Fruit fly (Drosophila melanogaster) whole organism, embryonic: ENCODE measurements around the gene ph-d.

ENCODE experiments used
- CG10431 ChIP-seq: fragments of 200-800 bp; sonication (Bioruptor generic); optimal IDR thresholded peaks from 3 replicates; lab custom pipeline; 2018; ENCODE audit warnings: missing biosample characterization, mild to moderate bottlenecking, missing genetic modification characterization
- CG11504 ChIP-seq: fragments of 200-800 bp; sonication (Bioruptor generic); optimal IDR thresholded peaks from 3 replicates; lab custom pipeline; 2019; ENCODE audit warnings: missing biosample characterization, mild to moderate bottlenecking, missing genetic modification characterization, moderate library complexity
- CG12391 ChIP-seq: fragments of 200-800 bp; sonication (Bioruptor generic); optimal IDR thresholded peaks from 3 replicates; lab custom pipeline; 2018; ENCODE audit warnings: missing biosample characterization, mild to moderate bottlenecking, missing genetic modification characterization, moderate library complexity
- CG12659 ChIP-seq: fragments of 200-800 bp; sonication (Bioruptor generic); optimal IDR thresholded peaks from 3 replicates; lab custom pipeline; 2017; ENCODE audit warnings: mild to moderate bottlenecking, missing biosample characterization, missing genetic modification reagents, missing genetic modification characterization
- CG13287 ChIP-seq: fragments of 200-800 bp; sonication (Bioruptor generic); IDR thresholded peaks from 2 replicates; pipeline ENCODE4 v1.3.6; 2022; ENCODE audit warnings: missing biosample characterization, missing genetic modification characterization; ENCODE audit not compliant: partially characterized antibody
- CG14014 ChIP-seq: fragments of 200-800 bp; sonication (Bioruptor generic); IDR thresholded peaks from 2 replicates; pipeline ENCODE4 v1.3.6; 2022; ENCODE audit warnings: missing biosample characterization, missing genetic modification characterization
- CG15011 ChIP-seq: fragments of 200-800 bp; sonication (Bioruptor generic); optimal IDR thresholded peaks from 3 replicates; lab custom pipeline; 2018; ENCODE audit warnings: missing biosample characterization, mild to moderate bottlenecking, missing genetic modification characterization
- CG15269 ChIP-seq: fragments of 200-800 bp; sonication (Bioruptor generic); optimal IDR thresholded peaks from 2 replicates; lab custom pipeline; 2018; ENCODE audit warnings: missing biosample characterization, mild to moderate bottlenecking, missing genetic modification characterization, moderate library complexity
- CG15514 ChIP-seq: fragments of 200-800 bp; sonication (Bioruptor generic); optimal IDR thresholded peaks from 3 replicates; lab custom pipeline; 2017; ENCODE audit warnings: missing biosample characterization, missing genetic modification characterization, mild to moderate bottlenecking, moderate library complexity, missing genetic modification reagents
- CG16813 ChIP-seq: fragments of 200-800 bp; sonication (Bioruptor generic); IDR thresholded peaks from 3 replicates; pipeline ENCODE4 v1.3.6; 2022; ENCODE audit warnings: missing biosample characterization, missing genetic modification characterization; ENCODE audit not compliant: partially characterized antibody
- CG17361 ChIP-seq: fragments of 200-800 bp; sonication (Bioruptor generic); IDR thresholded peaks from 3 replicates; pipeline ENCODE4 v1.3.6; 2022; ENCODE audit warnings: missing biosample characterization, missing genetic modification characterization
- CG18764 ChIP-seq: fragments of 200-800 bp; sonication (Bioruptor generic); optimal IDR thresholded peaks from 3 replicates; lab custom pipeline; 2016; ENCODE audit warnings: missing biosample characterization, missing genetic modification characterization
- CG2202 ChIP-seq: fragments of 200-800 bp; sonication (Bioruptor generic); optimal IDR thresholded peaks from 2 replicates; lab custom pipeline; 2018; ENCODE audit warnings: missing biosample characterization, mild to moderate bottlenecking, missing genetic modification characterization
- CG2678 ChIP-seq: fragments of 200-800 bp; sonication (Bioruptor generic); optimal IDR thresholded peaks from 3 replicates; lab custom pipeline; 2019; ENCODE audit warnings: missing biosample characterization, mild to moderate bottlenecking, missing genetic modification characterization, moderate library complexity
- CG30431 ChIP-seq: fragments of 200-800 bp; sonication (Bioruptor generic); optimal IDR thresholded peaks from 2 replicates; lab custom pipeline; 2017; ENCODE audit warnings: missing biosample characterization, missing genetic modification characterization
- CG32532 ChIP-seq: fragments of 200-800 bp; sonication (Bioruptor generic); IDR thresholded peaks from 2 replicates; pipeline ENCODE4 v1.3.6; 2022; ENCODE audit warnings: missing biosample characterization, missing genetic modification characterization
- CG34224 ChIP-seq: fragments of 200-800 bp; sonication (Bioruptor generic); IDR thresholded peaks from 3 replicates; pipeline ENCODE4 v1.3.6; 2022; ENCODE audit warnings: missing biosample characterization, missing genetic modification characterization; ENCODE audit not compliant: partially characterized antibody
- CG4424 ChIP-seq: fragments of 200-800 bp; sonication (Bioruptor generic); optimal IDR thresholded peaks from 3 replicates; lab custom pipeline; 2016; ENCODE audit warnings: missing biosample characterization, missing genetic modification characterization
- CG6654 ChIP-seq: fragments of 200-800 bp; sonication (Bioruptor generic); optimal IDR thresholded peaks from 2 replicates; lab custom pipeline; 2017; ENCODE audit warnings: missing biosample characterization, mild to moderate bottlenecking, missing genetic modification characterization
- CG7839 ChIP-seq: fragments of 200-800 bp; sonication (Bioruptor generic); optimal IDR thresholded peaks from 3 replicates; lab custom pipeline; 2018; ENCODE audit warnings: missing biosample characterization, mild to moderate bottlenecking, missing genetic modification characterization, moderate library complexity
- CG8765 ChIP-seq: fragments of 200-800 bp; sonication (Bioruptor generic); IDR thresholded peaks from 2 replicates; pipeline ENCODE4 v1.3.6; 2022; ENCODE audit warnings: missing biosample characterization, missing genetic modification characterization
- CkIIα-i1 ChIP-seq: fragments of 200-800 bp; sonication (Bioruptor generic); IDR thresholded peaks from 2 replicates; pipeline ENCODE4 v1.3.6; 2022; ENCODE audit warnings: missing biosample characterization, missing genetic modification characterization
- Doc3 ChIP-seq: fragments of 200-800 bp; sonication (Bioruptor generic); IDR thresholded peaks from 3 replicates; pipeline ENCODE4 v1.3.6; 2022; ENCODE audit warnings: missing biosample characterization, missing genetic modification characterization; ENCODE audit not compliant: partially characterized antibody
- Eip74EF ChIP-seq, 2 experiments: fragments of 200-800 bp in 1 of 2; fragments of >200 bp in 1 of 2; sonication (Bioruptor generic) in 1 of 2; optimal IDR thresholded peaks; 2 replicates each; lab custom pipeline; 2017 to 2019; ENCODE audit warnings: missing biosample characterization in 2 of 2, missing genetic modification characterization in 2 of 2, mild to moderate bottlenecking in 1 of 2, moderate library complexity in 1 of 2
- Elba2 ChIP-seq: fragments of 200-800 bp; sonication (Bioruptor generic); optimal IDR thresholded peaks from 3 replicates; lab custom pipeline; 2016; ENCODE audit warnings: missing biosample characterization, missing genetic modification characterization
- H2.0 ChIP-seq: fragments of 200-800 bp; sonication (Bioruptor generic); IDR thresholded peaks from 2 replicates; pipeline ENCODE4 v1.3.6; 2022; ENCODE audit warnings: missing biosample characterization, missing genetic modification characterization
- HLHmδ ChIP-seq: fragments of 200-800 bp; sonication (Bioruptor generic); optimal IDR thresholded peaks from 2 replicates; lab custom pipeline; 2018; ENCODE audit warnings: missing biosample characterization, mild to moderate bottlenecking, missing genetic modification characterization, moderate library complexity
- MESR4 ChIP-seq: fragments of 200-800 bp; sonication (Bioruptor generic); optimal IDR thresholded peaks from 2 replicates; lab custom pipeline; 2018; ENCODE audit warnings: missing biosample characterization, mild to moderate bottlenecking, missing genetic modification characterization, moderate library complexity
- NFAT ChIP-seq: fragments of 200-800 bp; sonication (Bioruptor generic); IDR thresholded peaks from 2 replicates; pipeline ENCODE4 v1.3.6; 2022; ENCODE audit warnings: missing biosample characterization, missing genetic modification characterization
- Ssrp ChIP-seq: fragments of 200-800 bp; sonication (Bioruptor generic); optimal IDR thresholded peaks from 2 replicates; lab custom pipeline; 2018; ENCODE audit warnings: missing biosample characterization, mild to moderate bottlenecking, missing genetic modification characterization, moderate library complexity
- Stat92E ChIP-seq, 3 experiments: fragments of >200 bp in 2 of 3; fragments of 200-800 bp in 1 of 3; sonication (Bioruptor generic) in 1 of 3; optimal IDR thresholded peaks; 2 replicates each; lab custom pipeline; 2017 to 2019; ENCODE audit warnings: missing biosample characterization in 3 of 3, missing genetic modification characterization in 3 of 3, mild to moderate bottlenecking in 1 of 3, moderate library complexity in 1 of 3
- YL-1 ChIP-seq: fragments of 200-800 bp; sonication (Bioruptor generic); optimal IDR thresholded peaks from 3 replicates; lab custom pipeline; 2017; ENCODE audit warnings: missing biosample characterization, mild to moderate bottlenecking, missing genetic modification characterization
- caup ChIP-seq: fragments of 200-800 bp; sonication (Bioruptor generic); optimal IDR thresholded peaks from 3 replicates; lab custom pipeline; 2017; ENCODE audit warnings: missing biosample characterization, mild to moderate bottlenecking, missing genetic modification characterization, moderate library complexity; ENCODE audit not compliant: severe bottlenecking
- en ChIP-seq: fragments of 200-800 bp; sonication (Bioruptor generic); optimal IDR thresholded peaks from 2 replicates; lab custom pipeline; 2016; ENCODE audit warnings: missing biosample characterization, missing genetic modification characterization
- ftz-f1 ChIP-seq: fragments of 200-800 bp; sonication (Bioruptor generic); optimal IDR thresholded peaks from 2 replicates; lab custom pipeline; 2016; ENCODE audit warnings: missing biosample characterization, missing genetic modification characterization
- gfzf ChIP-seq: fragments of 200-800 bp; sonication (Bioruptor generic); optimal IDR thresholded peaks from 2 replicates; lab custom pipeline; 2016; ENCODE audit warnings: missing biosample characterization, mild to moderate bottlenecking, missing genetic modification characterization, moderate library complexity
- org-1 ChIP-seq: fragments of 200-800 bp; sonication (Bioruptor generic); optimal IDR thresholded peaks from 2 replicates; lab custom pipeline; 2017; ENCODE audit warnings: missing biosample characterization, missing genetic modification characterization
- pan ChIP-seq, 4 experiments: fragments of >200 bp in 3 of 4; fragments of 200-800 bp in 1 of 4; sonication (Bioruptor generic) in 1 of 4; optimal IDR thresholded peaks in 3 of 4; IDR thresholded peaks in 1 of 4; 2 replicates each; pipeline versions ENCODE4 v1.3.6 to Lab custom; 2017 to 2022; ENCODE audit warnings: missing biosample characterization in 2 of 4, missing genetic modification characterization in 2 of 4, mixed read lengths in 1 of 4
- row ChIP-seq: fragments of 200-800 bp; sonication (Bioruptor generic); IDR thresholded peaks from 3 replicates; pipeline ENCODE4 v1.3.6; 2022; ENCODE audit warnings: missing biosample characterization, missing genetic modification characterization
- run ChIP-seq: fragments of 200-800 bp; sonication (Bioruptor generic); optimal IDR thresholded peaks from 3 replicates; lab custom pipeline; 2018; ENCODE audit warnings: missing biosample characterization, mild to moderate bottlenecking, missing genetic modification characterization
- sim ChIP-seq: fragments of 200-800 bp; sonication (Bioruptor generic); IDR thresholded peaks from 2 replicates; pipeline ENCODE4 v1.3.6; 2022; ENCODE audit warnings: missing biosample characterization, missing genetic modification characterization
- sob ChIP-seq: fragments of 200-800 bp; sonication (Bioruptor generic); IDR thresholded peaks from 2 replicates; pipeline ENCODE4 v1.3.6; 2022; ENCODE audit warnings: missing biosample characterization, missing genetic modification characterization
- stwl ChIP-seq: fragments of 200-800 bp; sonication (Bioruptor generic); optimal IDR thresholded peaks from 3 replicates; lab custom pipeline; 2018; ENCODE audit warnings: missing biosample characterization, mild to moderate bottlenecking, missing genetic modification characterization, moderate library complexity
- trh ChIP-seq: fragments of 200-800 bp; sonication (Bioruptor generic); optimal IDR thresholded peaks from 2 replicates; lab custom pipeline; 2016; ENCODE audit warnings: missing biosample characterization, missing genetic modification characterization
- vnd ChIP-seq: fragments of 200-800 bp; sonication (Bioruptor generic); IDR thresholded peaks from 3 replicates; pipeline ENCODE4 v1.3.6; 2022; ENCODE audit warnings: missing biosample characterization, missing genetic modification characterization; ENCODE audit not compliant: partially characterized antibody
- wdn ChIP-seq: fragments of 200-800 bp; sonication (Bioruptor generic); IDR thresholded peaks from 2 replicates; pipeline ENCODE4 v1.3.6; 2022; ENCODE audit warnings: missing biosample characterization, missing genetic modification characterization
- z ChIP-seq: fragments of 200-800 bp; sonication (Bioruptor generic); IDR thresholded peaks from 3 replicates; pipeline ENCODE4 v1.3.6; 2022; ENCODE audit warnings: missing biosample characterization, missing genetic modification characterization

The ph-d gene

DNA sequence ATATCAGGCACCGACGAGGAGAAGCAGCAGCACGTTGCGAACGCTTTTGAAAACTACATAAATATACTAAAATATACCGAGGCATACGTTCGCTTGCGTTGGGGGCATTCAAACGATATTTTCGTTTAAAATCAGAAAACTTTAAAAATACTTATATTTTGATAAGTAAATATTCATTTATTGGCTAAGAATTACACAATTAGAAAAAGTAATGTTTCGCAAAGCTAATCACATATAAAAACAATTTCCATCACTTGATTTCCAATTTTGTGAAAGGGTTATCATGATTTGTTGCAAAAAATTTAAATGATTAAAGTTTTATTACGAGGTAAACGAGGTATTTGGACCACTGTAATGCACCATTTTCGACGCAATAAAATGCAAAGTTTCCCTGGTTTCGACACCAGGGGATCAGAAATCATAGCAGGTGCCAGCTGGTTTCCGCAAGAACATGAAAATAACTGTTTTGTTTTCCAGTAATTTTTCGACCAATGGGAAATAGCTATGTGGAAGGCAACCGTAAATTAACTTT lies 47.2 kb downstream of the ph-d start, which contains the start of gene CG4045 (continued):
- TF ChIP-seq YL-1 (peak; percentile 0), CG7839 (tag; lab: Kevin White, UChicago) (peak; percentile 39), CkIIα-i1 (GFP tag; lab: Robert Waterston, UW) (no peak), CG11504 (peak; percentile 39), CG12391 (tag; lab: Kevin White, UChicago) (peak; percentile 15), CG17361 (0 out of 3 replicates have a peak, but pooled peaks have one; percentile 21), Ssrp (tag; lab: Kevin White, UChicago) (peak; percentile 21), gfzf (GFP tag; lab: Kevin White, UChicago) (peak; percentile 43), CG15269 (tag; lab: Kevin White, UChicago) (peak; percentile 16)

DNA sequence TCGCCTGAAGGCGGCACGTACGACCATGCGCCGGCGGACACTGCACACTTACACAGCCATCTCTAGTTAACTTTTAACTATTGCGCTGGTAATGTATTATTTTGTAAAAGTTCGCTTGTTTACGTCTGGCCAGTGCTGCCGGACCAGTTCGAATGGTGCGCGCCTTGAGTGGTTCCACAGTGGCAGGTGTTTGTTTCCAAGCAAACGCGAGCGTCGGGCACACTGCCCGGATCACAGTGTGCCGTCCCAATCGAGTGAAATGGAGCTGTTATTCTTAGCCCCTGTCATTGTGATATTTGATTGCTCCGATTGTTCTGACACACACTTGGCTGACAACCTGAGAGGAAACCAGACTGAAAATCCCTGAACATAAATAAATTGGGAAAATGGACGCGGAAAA lies 49.8 kb downstream of the ph-d start, which contains the start of gene CG4199:
TSS of gene CG4199 (minus strand) at position 159 of the 400 bp plus-strand sequence.
- TF ChIP-seq run (tag; lab: Kevin White, UChicago): no peak
- TF ChIP-seq CG15011 (GFP tag; lab: Kevin White, UChicago): no peak
- TF ChIP-seq YL-1: peak; percentile 24
- TF ChIP-seq CG34224 (GFP tag; lab: Robert Waterston, UW): no peak
- TF ChIP-seq Eip74EF (GFP tag; optimal IDR thresholded peaks at IDR 0.05; lab: Kevin White, UChicago): no peak
- no peak for TF ChIP-seq H2.0 (GFP tag; lab: Robert Waterston, UW)
- peak; percentile 81; the same call in 2 of the 3 replicates for TF ChIP-seq z (GFP tag; lab: Robert Waterston, UW)
- no peak for TF ChIP-seq HLHmδ (GFP tag; lab: Kevin White, UChicago)
- TF ChIP-seq CG13287 (GFP tag; lab: Robert Waterston, UW): peak; percentile 53; the same call in 1 of the 2 replicates
- TF ChIP-seq NFAT (GFP tag; lab: Robert Waterston, UW): peak; percentile 18; the same call in 1 of the 2 replicates
- TF ChIP-seq CG10431 (GFP tag; lab: Kevin White, UChicago): no peak
- TF ChIP-seq sim: no peak
- no peak for TF ChIP-seq CG18764
- no peak for TF ChIP-seq caup
- TF ChIP-seq CG14014 (GFP tag; lab: Robert Waterston, UW): no peak
- no peak for TF ChIP-seq org-1 (GFP tag; lab: Kevin White, UChicago)
- no peak for TF ChIP-seq Doc3 (GFP tag; lab: Robert Waterston, UW)
- no peak for TF ChIP-seq CG2678
- TF ChIP-seq CG8765 (GFP tag; lab: Robert Waterston, UW): no peak
- peak; percentile 39 for TF ChIP-seq stwl (tag; lab: Kevin White, UChicago)
- no peak for TF ChIP-seq en (GFP tag; lab: Kevin White, UChicago)
- no peak for TF ChIP-seq Elba2 (GFP tag; lab: Kevin White, UChicago)
- TF ChIP-seq sob: 0 out of 2 replicates have a peak, but pooled peaks have one; percentile 36
- no peak for TF ChIP-seq CG30431 (GFP tag; lab: Kevin White, UChicago)
- no peak for TF ChIP-seq wdn (GFP tag; lab: Robert Waterston, UW)
- peak; percentile 41 for TF ChIP-seq ftz-f1 (GFP tag; lab: Kevin White, UChicago)
- no peak for TF ChIP-seq trh (GFP tag; lab: Kevin White, UChicago)
- TF ChIP-seq CG6654 (GFP tag; lab: Kevin White, UChicago): no peak
- TF ChIP-seq CG32532 (GFP tag; lab: Robert Waterston, UW): 0 out of 2 replicates have a peak, but pooled peaks have one; percentile 13
- peak; percentile 70 for TF ChIP-seq MESR4 (GFP tag; lab: Kevin White, UChicago)
- TF ChIP-seq CG16813 (GFP tag; lab: Robert Waterston, UW): no peak
- TF ChIP-seq CG2202 (tag; lab: Kevin White, UChicago): no peak
- TF ChIP-seq CG12659 (GFP tag; lab: Kevin White, UChicago): peak; percentile 47
- TF ChIP-seq vnd (GFP tag; lab: Robert Waterston, UW): no peak
- peak; percentile 96 for TF ChIP-seq CG15514 (GFP tag; lab: Kevin White, UChicago)
- TF ChIP-seq row (GFP tag; lab: Robert Waterston, UW): peak; percentile 51
- TF ChIP-seq CG4424: no peak
- TF ChIP-seq pan (optimal IDR thresholded peaks at IDR 0.05; lab: Kevin White, UChicago): no peak
- TF ChIP-seq pan (GFP tag; optimal IDR thresholded peaks at IDR 0.05 in 1 of 2, IDR thresholded peaks at IDR 0.05 in 1 of 2): no peak
- no peak for TF ChIP-seq Stat92E (GFP tag; optimal IDR thresholded peaks at IDR 0.05; lab: Kevin White, UChicago)
